Worm (Caenorhabditis elegans): ENCODE results near the gene Y7A5A.2.

The Y7A5A.2 gene

DNA sequence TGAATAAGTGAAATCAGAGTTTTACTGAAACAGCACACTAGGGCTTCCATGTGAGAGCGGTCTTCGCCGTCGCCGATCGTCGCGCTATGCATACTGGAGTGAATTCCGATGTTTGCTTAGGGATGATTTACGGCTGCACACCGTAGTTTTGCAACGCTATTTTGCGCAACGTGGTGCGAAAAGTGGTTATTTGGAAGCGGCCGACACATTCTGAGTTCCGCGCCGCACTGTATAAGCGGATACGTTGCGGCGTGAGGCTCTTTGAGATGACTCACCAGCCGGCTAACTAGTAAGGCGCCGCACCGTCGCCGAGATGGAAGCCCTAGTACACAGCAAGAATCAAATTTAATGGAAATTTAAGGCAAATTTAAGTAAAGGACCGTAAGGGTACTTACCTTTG, 4.0 kb downstream of the Y7A5A.2 start:
- TF ChIP-seq unc-62 (GFP tag; optimal IDR thresholded peaks at IDR 0.05): no peak

- TF ChIP-seq unc-62 (GFP tag; optimal IDR thresholded peaks at IDR 0.05): no peak
Measured at ce11 chrX:15766861-15767260, 5.7 kb downstream of the Y7A5A.2 start.

DNA sequence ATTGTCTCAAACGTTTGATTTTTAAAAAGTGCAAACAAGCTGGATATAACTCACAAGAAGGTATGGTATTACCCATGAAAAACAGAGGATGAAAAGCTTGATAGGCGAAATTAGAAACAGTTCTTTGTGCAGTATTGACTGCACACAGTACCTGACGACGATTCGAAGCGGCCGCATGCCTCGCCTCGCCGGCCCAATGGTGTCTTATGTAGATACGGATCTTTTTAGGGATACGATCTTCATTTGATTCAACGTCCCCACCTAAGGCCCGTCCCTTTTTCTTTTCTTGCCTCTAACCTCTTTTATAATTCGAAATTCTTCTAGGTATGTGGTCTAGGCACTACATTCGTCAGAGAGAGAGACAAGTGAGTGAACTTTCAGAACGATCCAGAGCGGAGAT, 6.4 kb downstream of the Y7A5A.2 start, which contains the start of gene bus-17:
TSS of gene bus-17 (minus strand) at position 208 of the 400 bp plus-strand sequence.
- TF ChIP-seq unc-62 (GFP tag; optimal IDR thresholded peaks at IDR 0.05): no peak

DNA sequence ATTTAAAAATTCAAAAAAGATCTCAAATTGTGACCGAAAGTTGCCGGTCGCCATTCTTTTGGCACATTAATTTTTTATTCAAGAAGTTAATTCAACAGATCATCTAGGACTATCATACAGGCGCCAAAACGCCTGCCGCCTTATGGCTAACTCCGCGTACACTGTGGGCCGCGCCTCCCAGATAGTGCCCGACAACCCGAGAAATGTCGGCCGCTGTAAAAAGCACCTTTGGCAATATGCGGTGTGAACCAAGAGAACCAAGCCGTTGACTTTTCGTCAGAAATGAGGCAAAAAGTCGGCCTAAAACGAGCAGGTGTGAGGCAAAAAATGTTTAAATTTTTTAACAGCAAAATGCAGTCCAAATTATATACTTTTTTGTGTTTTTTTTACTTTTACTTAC, 13.3 kb downstream of the Y7A5A.2 start:
- no peak for TF ChIP-seq unc-62 (GFP tag; optimal IDR thresholded peaks at IDR 0.05)

ce11 chrX:15757169-15757568, 15.4 kb downstream of the Y7A5A.2 start, which contains the start of gene wrt-4:
wrt-4 (minus strand) TSS chrX:15757269.
- TF ChIP-seq unc-62 (GFP tag; optimal IDR thresholded peaks at IDR 0.05): no peak

DNA sequence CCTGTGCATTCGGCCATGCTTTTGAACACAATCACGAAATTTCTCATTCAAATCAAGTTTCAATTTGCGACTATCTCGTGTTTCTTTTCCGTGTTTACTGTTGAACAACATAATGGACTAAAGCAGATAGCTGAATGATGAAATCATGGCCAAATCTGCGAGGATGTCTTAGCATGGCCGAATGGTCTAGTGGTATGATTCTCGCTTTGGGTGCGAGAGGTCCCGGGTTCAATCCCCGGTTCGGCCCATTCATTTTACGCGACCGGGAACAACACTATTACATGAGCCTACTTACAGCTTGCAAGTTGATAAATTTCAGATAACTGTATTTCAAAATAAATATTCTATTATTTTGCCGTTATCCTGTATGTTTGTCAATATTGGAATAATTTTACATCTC, 21.3 kb downstream of the Y7A5A.2 start:
- TF ChIP-seq unc-62 (GFP tag; optimal IDR thresholded peaks at IDR 0.05): no peak

DNA sequence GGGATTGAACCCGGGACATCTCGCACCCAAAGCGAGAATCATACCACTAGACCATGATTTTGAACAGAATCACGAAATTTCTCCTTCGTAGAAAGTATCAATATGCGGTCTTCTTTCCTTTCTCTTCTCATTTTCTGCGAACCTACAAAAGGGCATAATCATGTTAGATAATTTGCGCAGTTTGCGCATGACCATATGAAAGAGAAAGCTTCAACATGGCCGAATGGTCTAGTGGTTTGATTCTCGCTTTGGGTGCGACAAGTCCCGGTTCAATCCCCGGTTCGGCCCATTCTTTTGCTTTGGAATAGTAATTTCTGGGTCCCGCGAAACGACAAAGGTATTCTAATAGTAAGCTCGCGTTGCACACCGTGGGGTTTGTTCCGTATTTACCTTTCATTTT, 24.7 kb downstream of the Y7A5A.2 start:
- TF ChIP-seq unc-62 (GFP tag; optimal IDR thresholded peaks at IDR 0.05): no peak

DNA sequence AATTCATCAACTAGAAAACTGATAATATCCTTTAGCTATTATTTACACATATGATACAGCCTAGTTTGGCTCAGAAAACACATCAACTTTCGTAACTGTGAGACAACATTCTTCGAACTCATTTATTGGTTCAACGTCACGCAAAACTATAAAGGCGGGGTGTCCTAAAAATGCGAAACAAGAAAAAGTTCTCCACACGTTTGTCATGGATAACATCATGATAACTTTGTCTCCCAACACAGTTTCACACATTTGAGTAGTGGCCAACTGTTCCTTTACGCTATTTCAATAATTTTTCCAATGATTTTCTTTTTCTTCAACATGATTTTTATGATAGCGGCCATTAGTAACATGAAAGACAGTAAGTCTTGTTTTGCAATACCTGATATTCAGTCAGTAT, 25.8 kb downstream of the Y7A5A.2 start, which contains the start of gene srxa-9:
TSS of gene srxa-9 (plus strand) at position 301 of the 400 bp plus-strand sequence.
- TF ChIP-seq unc-62 (GFP tag; optimal IDR thresholded peaks at IDR 0.05): no peak

- TF ChIP-seq unc-62 (GFP tag; optimal IDR thresholded peaks at IDR 0.05): no peak
Measured at ce11 chrX:15742310-15742709, 30.2 kb downstream of the Y7A5A.2 start, which contains the start of gene nhr-255. nhr-255 (plus strand) TSS chrX:15742610.

DNA sequence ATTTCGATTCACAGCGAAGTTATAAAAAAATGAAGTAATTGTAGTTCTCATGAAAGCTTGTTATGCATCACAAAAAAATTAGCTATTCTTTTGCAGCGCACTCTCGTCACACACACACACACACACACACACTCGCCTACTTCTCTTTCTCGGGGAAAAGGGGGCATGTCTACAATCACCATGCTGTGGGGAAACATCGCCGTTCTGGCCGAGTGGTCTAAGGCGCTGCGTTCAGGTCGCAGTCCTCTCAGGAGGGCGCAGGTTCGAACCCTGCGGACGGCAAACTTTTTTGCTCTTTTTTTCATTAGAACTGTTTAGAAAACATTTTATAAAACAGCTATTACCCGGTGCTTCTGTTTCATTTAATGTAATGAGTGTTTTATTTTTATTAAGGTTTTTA, 30.7 kb downstream of the Y7A5A.2 start:
- no peak for TF ChIP-seq unc-62 (GFP tag; optimal IDR thresholded peaks at IDR 0.05)

ce11 chrX:15740526-15740925, 32.0 kb downstream of the Y7A5A.2 start, which contains the start of gene srg-64:
srg-64 (minus strand) TSS chrX:15740626.
- no peak for TF ChIP-seq unc-62 (GFP tag; optimal IDR thresholded peaks at IDR 0.05)

ce11 chrX:15736419-15736818, 36.1 kb downstream of the Y7A5A.2 start:
- TF ChIP-seq unc-62 (GFP tag; optimal IDR thresholded peaks at IDR 0.05): no peak

- no peak for TF ChIP-seq unc-62 (GFP tag; optimal IDR thresholded peaks at IDR 0.05)
Measured at ce11 chrX:15731668-15732067, 40.9 kb downstream of the Y7A5A.2 start, which contains the start of gene lin-15A. lin-15A (plus strand) TSS chrX:15731968.

ce11 chrX:15730342-15730741, 42.2 kb downstream of the Y7A5A.2 start:
- TF ChIP-seq unc-62 (GFP tag; optimal IDR thresholded peaks at IDR 0.05): no peak

DNA sequence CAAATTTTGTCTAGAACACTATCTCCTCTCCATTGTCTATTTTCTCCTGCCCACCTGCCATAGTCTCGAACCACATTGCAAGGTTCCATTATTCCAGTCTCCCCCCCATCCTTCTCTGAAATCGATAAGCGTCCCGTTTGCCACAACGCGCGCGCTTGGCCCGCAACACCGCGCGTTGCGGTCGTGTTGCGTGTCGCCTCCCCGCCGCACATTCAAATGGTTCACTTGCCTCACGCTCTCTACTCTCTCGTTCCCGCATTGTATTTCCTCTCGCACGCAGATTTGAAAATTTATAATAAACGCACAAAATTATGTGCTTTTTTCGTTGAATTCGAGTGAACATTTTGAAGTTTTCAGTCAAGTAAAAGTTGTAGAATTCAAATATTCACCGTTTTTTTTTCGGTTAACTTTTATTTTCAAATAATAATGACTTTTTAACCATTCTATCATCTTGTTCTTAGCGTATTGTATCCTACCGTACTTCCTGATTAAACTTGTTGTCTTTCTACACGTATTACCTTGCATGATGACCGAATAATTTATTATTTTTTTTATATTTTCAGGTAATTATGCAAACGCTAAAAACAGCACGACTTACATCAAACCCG, 46.9 kb downstream of the Y7A5A.2 start, which contains the start of gene lin-15B:
TSS of gene lin-15B (plus strand) at position 558 of the 608 bp plus-strand sequence.
- no peak for TF ChIP-seq unc-62 (GFP tag; optimal IDR thresholded peaks at IDR 0.05)

DNA sequence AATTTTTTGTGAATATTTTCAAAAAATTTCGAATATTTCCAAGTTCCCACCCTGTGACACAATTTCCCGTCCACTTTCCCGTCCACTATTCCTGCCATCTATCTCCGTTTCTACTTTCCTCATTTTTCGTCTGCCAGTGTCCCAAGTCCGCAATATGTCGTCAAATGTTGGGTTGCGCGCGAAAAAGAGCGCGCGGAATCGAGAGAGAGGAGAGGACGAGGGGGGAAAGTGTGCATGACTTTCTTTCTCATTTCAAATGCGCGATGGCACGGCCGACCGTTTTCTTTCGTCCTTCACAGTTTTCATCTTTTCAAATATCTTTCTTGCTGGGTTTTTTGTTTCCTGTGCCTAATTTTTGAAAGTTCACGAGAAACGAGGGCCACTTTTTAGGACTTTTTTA, 47.5 kb downstream of the Y7A5A.2 start:
- no peak for TF ChIP-seq unc-62 (GFP tag; optimal IDR thresholded peaks at IDR 0.05)
